Fruit fly (Drosophila melanogaster) ovary, adult (tissue): ENCODE results near the gene CG6753.

Experiments
- CG17801 ChIP-seq: fragments of 200-800 bp; optimal IDR thresholded peaks from 2 replicates; lab custom pipeline; 2019; ENCODE audit warnings: missing biosample characterization, mild to moderate bottlenecking, missing genetic modification characterization, moderate library complexity; ENCODE audit not compliant: partially characterized antibody

Gene CG6753

dm6 chr3R:12642051-12642532 is at the start of gene CG6753:
TSS of gene CG6753 (minus strand) at chr3R:12642482.
- no peak for TF ChIP-seq CG17801 (GFP tag; lab: Kevin White, UChicago)

dm6 chr3R:12691422-12692101 is 49.3 kb upstream of the CG6753 start, which contains the start of gene Arp1:
TSS of gene Arp1 (plus strand) at chr3R:12691743.
- no peak for TF ChIP-seq CG17801 (GFP tag; lab: Kevin White, UChicago)

- TF ChIP-seq CG17801 (GFP tag; lab: Kevin White, UChicago), result no peak
These were observed 46.6 kb upstream of the CG6753 start, which contains the start of gene kar for dm6 chr3R:12688672-12689417. TSS of gene kar (minus strand) at chr3R:12689367.

- TF ChIP-seq CG17801 (GFP tag; lab: Kevin White, UChicago), result no peak
These were observed 45.8 kb upstream of the CG6753 start for dm6 chr3R:12688116-12688515.

- TF ChIP-seq CG17801 (GFP tag; lab: Kevin White, UChicago), result no peak
These were observed 43.0 kb upstream of the CG6753 start for dm6 chr3R:12685290-12685689.

- no peak for TF ChIP-seq CG17801 (GFP tag; lab: Kevin White, UChicago)
These were observed 39.0 kb upstream of the CG6753 start, which contains the start of gene Cyp313a4 for dm6 chr3R:12681275-12681674. TSS of gene Cyp313a4 (minus strand) at chr3R:12681375.

dm6 chr3R:12678850-12679249 is 36.6 kb upstream of the CG6753 start, which contains the start of gene mbo:
TSS of gene mbo (minus strand) at chr3R:12679052.
- no peak for TF ChIP-seq CG17801 (GFP tag; lab: Kevin White, UChicago)

dm6 chr3R:12676160-12676559 is 33.9 kb upstream of the CG6753 start, which contains the start of gene CG43630:
TSS of gene CG43630 (minus strand) at chr3R:12676260.
- no peak for TF ChIP-seq CG17801 (GFP tag; lab: Kevin White, UChicago)

dm6 chr3R:12674041-12674623 is 31.9 kb upstream of the CG6753 start, which contains the start of gene Gnmt:
TSS of gene Gnmt (plus strand) at chr3R:12674608.
- TF ChIP-seq CG17801 (GFP tag; lab: Kevin White, UChicago), result no peak

dm6 chr3R:12666206-12666834 is 24.0 kb upstream of the CG6753 start:
- no peak for TF ChIP-seq CG17801 (GFP tag; lab: Kevin White, UChicago)

- no peak for TF ChIP-seq CG17801 (GFP tag; lab: Kevin White, UChicago)
These were observed 20.2 kb upstream of the CG6753 start, which contains the start of gene CG14395 for dm6 chr3R:12662531-12662930. TSS of gene CG14395 (plus strand) at chr3R:12662831.

dm6 chr3R:12656946-12657566 is 14.8 kb upstream of the CG6753 start:
- TF ChIP-seq CG17801 (GFP tag; lab: Kevin White, UChicago), result no peak

- TF ChIP-seq CG17801 (GFP tag; lab: Kevin White, UChicago), result no peak
These were observed 12.0 kb upstream of the CG6753 start, which contains the start of gene CG6225 for dm6 chr3R:12654253-12654623. TSS of gene CG6225 (plus strand) at chr3R:12654577.
